Fruit fly (Drosophila melanogaster) whole organism, embryonic: ENCODE measurements around the gene Tango2.

Experiments used
- Aef1 ChIP-seq: fragments of 200-800 bp; sonication (Bioruptor generic); IDR thresholded peaks from 3 replicates; pipeline ENCODE4 v1.3.6; 2022; ENCODE audit warnings: missing biosample characterization, missing genetic modification characterization
- C15 ChIP-seq: fragments of 200-800 bp; sonication (Bioruptor generic); IDR thresholded peaks from 3 replicates; pipeline ENCODE4 v1.3.6; 2022; ENCODE audit warnings: missing biosample characterization, missing genetic modification characterization
- CG10274 ChIP-seq: fragments of 200-800 bp; sonication (Bioruptor generic); optimal IDR thresholded peaks from 3 replicates; lab custom pipeline; 2017; ENCODE audit warnings: missing biosample characterization, mild to moderate bottlenecking, missing genetic modification characterization
- CG10321 ChIP-seq: fragments of 200-800 bp; sonication (Bioruptor generic); IDR thresholded peaks from 2 replicates; pipeline ENCODE4 v1.3.6; 2022; ENCODE audit warnings: missing biosample characterization, missing genetic modification characterization
- CG15011 ChIP-seq: fragments of 200-800 bp; sonication (Bioruptor generic); optimal IDR thresholded peaks from 3 replicates; lab custom pipeline; 2018; ENCODE audit warnings: missing biosample characterization, mild to moderate bottlenecking, missing genetic modification characterization
- CG18011 ChIP-seq: fragments of 200-800 bp; sonication (Bioruptor generic); optimal IDR thresholded peaks from 2 replicates; lab custom pipeline; 2017; ENCODE audit warnings: missing biosample characterization, missing genetic modification characterization, mild to moderate bottlenecking, moderate library complexity, missing genotype
- CG2116 ChIP-seq: fragments of 200-800 bp; sonication (Bioruptor generic); optimal IDR thresholded peaks from 3 replicates; lab custom pipeline; 2018; ENCODE audit warnings: missing biosample characterization, mild to moderate bottlenecking, missing genetic modification characterization
- CG31224 ChIP-seq: fragments of 200-800 bp; sonication (Bioruptor generic); IDR thresholded peaks from 2 replicates; pipeline ENCODE4 v1.3.6; 2022; ENCODE audit warnings: missing biosample characterization, missing genetic modification characterization
- CG32532 ChIP-seq: fragments of 200-800 bp; sonication (Bioruptor generic); IDR thresholded peaks from 2 replicates; pipeline ENCODE4 v1.3.6; 2022; ENCODE audit warnings: missing biosample characterization, missing genetic modification characterization
- CG3407 ChIP-seq: fragments of 200-800 bp; sonication (Bioruptor generic); optimal IDR thresholded peaks from 2 replicates; lab custom pipeline; 2018; ENCODE audit warnings: missing biosample characterization, mild to moderate bottlenecking, missing genetic modification characterization
- CG42726 ChIP-seq: fragments of 200-800 bp; sonication (Bioruptor generic); IDR thresholded peaks from 2 replicates; pipeline ENCODE4 v1.3.6; 2022; ENCODE audit warnings: missing biosample characterization, missing genetic modification characterization; ENCODE audit not compliant: partially characterized antibody
- CG5953 ChIP-seq: fragments of 200-800 bp; sonication (Bioruptor generic); IDR thresholded peaks from 2 replicates; pipeline ENCODE4 v1.3.6; 2022; ENCODE audit warnings: missing biosample characterization, missing genetic modification characterization
- CG6791 ChIP-seq: fragments of 200-800 bp; sonication (Bioruptor generic); IDR thresholded peaks from 3 replicates; pipeline ENCODE4 v1.3.6; 2022; ENCODE audit warnings: missing biosample characterization, missing genetic modification characterization; ENCODE audit not compliant: partially characterized antibody
- CG9727 ChIP-seq: fragments of 200-800 bp; sonication (Bioruptor generic); optimal IDR thresholded peaks from 3 replicates; lab custom pipeline; 2017; ENCODE audit warnings: missing biosample characterization, mild to moderate bottlenecking, missing genetic modification characterization
- Dad ChIP-seq: fragments of 200-800 bp; sonication (Bioruptor generic); optimal IDR thresholded peaks from 3 replicates; lab custom pipeline; 2016; ENCODE audit warnings: missing biosample characterization, missing genetic modification characterization
- Dbx ChIP-seq: fragments of 200-800 bp; sonication (Bioruptor generic); IDR thresholded peaks from 3 replicates; pipeline ENCODE4 v1.3.6; 2022; ENCODE audit warnings: missing biosample characterization, missing genetic modification characterization
- Dp ChIP-seq: fragments of 200-800 bp; sonication (Bioruptor generic); optimal IDR thresholded peaks from 2 replicates; lab custom pipeline; 2018; ENCODE audit warnings: missing biosample characterization, mild to moderate bottlenecking, missing genetic modification characterization, moderate library complexity
- Drgx ChIP-seq: fragments of 200-800 bp; sonication (Bioruptor generic); IDR thresholded peaks from 2 replicates; pipeline ENCODE4 v1.3.6; 2022; ENCODE audit warnings: missing biosample characterization, missing genetic modification characterization
- E2f1 ChIP-seq: fragments of 200-800 bp; sonication (Bioruptor generic); IDR thresholded peaks from 2 replicates; pipeline ENCODE4 v1.3.6; 2022; ENCODE audit warnings: missing biosample characterization, missing genetic modification characterization
- Fer2 ChIP-seq: fragments of 200-800 bp; sonication (Bioruptor generic); optimal IDR thresholded peaks from 2 replicates; lab custom pipeline; 2018; ENCODE audit warnings: missing biosample characterization, mild to moderate bottlenecking, missing genetic modification characterization, moderate library complexity
- HLH3B ChIP-seq: fragments of 200-800 bp; sonication (Bioruptor generic); IDR thresholded peaks from 2 replicates; pipeline ENCODE4 v1.3.6; 2022; ENCODE audit warnings: missing biosample characterization, missing genetic modification characterization
- Kr ChIP-seq: fragments of 200-800 bp; sonication (Bioruptor generic); optimal IDR thresholded peaks from 2 replicates; lab custom pipeline; 2017; ENCODE audit warnings: missing biosample characterization, mild to moderate bottlenecking, missing genetic modification characterization
- Lhr ChIP-seq: fragments of 200-800 bp; sonication (Bioruptor generic); optimal IDR thresholded peaks from 3 replicates; lab custom pipeline; 2017; ENCODE audit warnings: mild to moderate bottlenecking, missing biosample characterization, missing genetic modification reagents, missing genetic modification characterization
- NC2α ChIP-seq: fragments of 200-800 bp; sonication (Bioruptor generic); optimal IDR thresholded peaks from 2 replicates; lab custom pipeline; 2016; ENCODE audit warnings: missing biosample characterization, missing genetic modification characterization
- Rx ChIP-seq: fragments of 200-800 bp; sonication (Bioruptor generic); IDR thresholded peaks from 2 replicates; pipeline ENCODE4 v1.3.6; 2022; ENCODE audit warnings: missing biosample characterization, missing genetic modification characterization
- Six4 ChIP-seq: fragments of 200-800 bp; sonication (Bioruptor generic); optimal IDR thresholded peaks from 2 replicates; lab custom pipeline; 2016; ENCODE audit warnings: missing biosample characterization, missing genetic modification characterization
- Usf ChIP-seq: fragments of 200-800 bp; sonication (Bioruptor generic); optimal IDR thresholded peaks from 2 replicates; lab custom pipeline; 2017; ENCODE audit warnings: missing genotype, missing biosample characterization, missing genetic modification characterization
- ab ChIP-seq: fragments of 200-800 bp; sonication (Bioruptor generic); optimal IDR thresholded peaks from 2 replicates; lab custom pipeline; 2016; ENCODE audit warnings: missing biosample characterization, missing genetic modification characterization
- ap ChIP-seq: fragments of 200-800 bp; sonication (Bioruptor generic); IDR thresholded peaks from 2 replicates; pipeline ENCODE4 v1.3.6; 2022; ENCODE audit warnings: missing biosample characterization, missing genetic modification characterization
- ato ChIP-seq: fragments of 200-800 bp; sonication (Bioruptor generic); IDR thresholded peaks from 2 replicates; pipeline ENCODE4 v1.3.6; 2022; ENCODE audit warnings: missing biosample characterization, missing genetic modification characterization; ENCODE audit not compliant: partially characterized antibody
- dimm ChIP-seq: fragments of 200-800 bp; sonication (Bioruptor generic); IDR thresholded peaks from 2 replicates; pipeline ENCODE4 v1.3.6; 2022; ENCODE audit warnings: missing biosample characterization, missing genetic modification characterization
- dmrt11E ChIP-seq: fragments of 200-800 bp; sonication (Bioruptor generic); optimal IDR thresholded peaks from 3 replicates; lab custom pipeline; 2018; ENCODE audit warnings: missing biosample characterization, mild to moderate bottlenecking, missing genetic modification characterization, moderate library complexity
- eyg ChIP-seq: fragments of 200-800 bp; sonication (Bioruptor generic); optimal IDR thresholded peaks from 3 replicates; lab custom pipeline; 2016; ENCODE audit warnings: missing biosample characterization, missing genetic modification characterization
- fd64A ChIP-seq: fragments of 200-800 bp; sonication (Bioruptor generic); optimal IDR thresholded peaks from 3 replicates; lab custom pipeline; 2018; ENCODE audit warnings: missing biosample characterization, mild to moderate bottlenecking, missing genetic modification characterization
- gcm ChIP-seq: fragments of 200-800 bp; sonication (Bioruptor generic); optimal IDR thresholded peaks from 2 replicates; lab custom pipeline; 2019; ENCODE audit warnings: missing biosample characterization, mild to moderate bottlenecking, missing genetic modification characterization, moderate library complexity
- gro ChIP-seq: fragments of 200-800 bp; sonication (Bioruptor generic); optimal IDR thresholded peaks from 2 replicates; lab custom pipeline; 2016; ENCODE audit warnings: missing biosample characterization, missing genetic modification characterization
- ham ChIP-seq: fragments of 200-800 bp; sonication (Bioruptor generic); IDR thresholded peaks from 2 replicates; pipeline ENCODE4 v1.3.6; 2022; ENCODE audit warnings: missing biosample characterization, missing genetic modification characterization
- hb ChIP-seq: fragments of 200-800 bp; sonication (Bioruptor generic); IDR thresholded peaks from 3 replicates; pipeline ENCODE4 v1.3.6; 2022; ENCODE audit warnings: missing biosample characterization, missing genetic modification characterization; ENCODE audit not compliant: partially characterized antibody
- hth ChIP-seq: fragments of >200 bp; optimal IDR thresholded peaks from 2 replicates; lab custom pipeline; 2017; ENCODE audit warnings: inconsistent platforms
- jigr1 ChIP-seq: fragments of 200-800 bp; sonication (Bioruptor generic); IDR thresholded peaks from 3 replicates; pipeline ENCODE4 v1.3.6; 2022; ENCODE audit warnings: missing biosample characterization, missing genetic modification characterization
- nerfin-2 ChIP-seq: fragments of 200-800 bp; sonication (Bioruptor generic); IDR thresholded peaks from 2 replicates; pipeline ENCODE4 v1.3.6; 2022; ENCODE audit warnings: missing biosample characterization, missing genetic modification characterization; ENCODE audit not compliant: partially characterized antibody
- pan ChIP-seq, 4 experiments: fragments of >200 bp in 3 of 4; fragments of 200-800 bp in 1 of 4; sonication (Bioruptor generic) in 1 of 4; optimal IDR thresholded peaks in 3 of 4; IDR thresholded peaks in 1 of 4; 2 replicates each; pipeline versions ENCODE4 v1.3.6 to Lab custom; 2017 to 2022; ENCODE audit warnings: missing biosample characterization in 2 of 4, missing genetic modification characterization in 2 of 4, mixed read lengths in 1 of 4
- rib ChIP-seq: fragments of 200-800 bp; sonication (Bioruptor generic); IDR thresholded peaks from 2 replicates; pipeline ENCODE4 v1.3.6; 2022; ENCODE audit warnings: missing biosample characterization, missing genetic modification characterization
- sim ChIP-seq: fragments of 200-800 bp; sonication (Bioruptor generic); IDR thresholded peaks from 2 replicates; pipeline ENCODE4 v1.3.6; 2022; ENCODE audit warnings: missing biosample characterization, missing genetic modification characterization
- so ChIP-seq: fragments of 200-800 bp; sonication (Bioruptor generic); IDR thresholded peaks from 3 replicates; pipeline ENCODE4 v1.3.6; 2022; ENCODE audit warnings: missing biosample characterization, missing genetic modification characterization
- sr ChIP-seq: fragments of 200-800 bp; sonication (Bioruptor generic); IDR thresholded peaks from 3 replicates; pipeline ENCODE4 v1.3.6; 2022; ENCODE audit warnings: missing biosample characterization, missing genetic modification characterization
- tna ChIP-seq: fragments of 200-800 bp; sonication (Bioruptor generic); IDR thresholded peaks from 2 replicates; pipeline ENCODE4 v1.3.6; 2022; ENCODE audit warnings: missing biosample characterization, missing genetic modification characterization; ENCODE audit not compliant: partially characterized antibody
- tup ChIP-seq: fragments of 200-800 bp; sonication (Bioruptor generic); optimal IDR thresholded peaks from 2 replicates; lab custom pipeline; 2016; ENCODE audit warnings: missing biosample characterization, mild to moderate bottlenecking, missing genetic modification characterization, moderate library complexity
- tx ChIP-seq: fragments of 200-800 bp; sonication (Bioruptor generic); optimal IDR thresholded peaks from 2 replicates; lab custom pipeline; 2016; ENCODE audit warnings: missing biosample characterization, missing genetic modification characterization
- unpg ChIP-seq: fragments of 200-800 bp; sonication (Bioruptor generic); optimal IDR thresholded peaks from 3 replicates; lab custom pipeline; 2018; ENCODE audit warnings: missing biosample characterization, mild to moderate bottlenecking, missing genetic modification characterization, moderate library complexity
- zfh2 ChIP-seq: fragments of 200-800 bp; sonication (Bioruptor generic); optimal IDR thresholded peaks from 2 replicates; lab custom pipeline; 2016; ENCODE audit warnings: missing biosample characterization, missing genetic modification characterization

Tango2 gene

dm6 chrX:13625888-13626578, 9.2 kb downstream of the Tango2 start (continued):
- TF ChIP-seq CG6791 (GFP tag; lab: Robert Waterston, UW) = no peak
- TF ChIP-seq rib (GFP tag; lab: Robert Waterston, UW) = no peak; the same call in 1 of the 2 replicates
- TF ChIP-seq tna (GFP tag; lab: Robert Waterston, UW) = no peak
- no peak for TF ChIP-seq Aef1 (GFP tag; lab: Robert Waterston, UW)
- no peak for TF ChIP-seq Six4 (GFP tag; lab: Kevin White, UChicago)
- no peak for TF ChIP-seq gro (GFP tag; lab: Kevin White, UChicago)
- TF ChIP-seq CG42726 (GFP tag; lab: Robert Waterston, UW) = no peak
- TF ChIP-seq Dbx (GFP tag; lab: Robert Waterston, UW) = peak; percentile 20; the same call in 1 of the 3 replicates
- TF ChIP-seq tup = no peak
- no peak for TF ChIP-seq E2f1 (GFP tag; lab: Robert Waterston, UW)
- no peak for TF ChIP-seq Dad (GFP tag; lab: Kevin White, UChicago)
- TF ChIP-seq ap (GFP tag; lab: Robert Waterston, UW) = no peak
- no peak for TF ChIP-seq CG10274
- no peak for TF ChIP-seq sim (GFP tag; lab: Robert Waterston, UW)
- no peak for TF ChIP-seq CG3407 (GFP tag; lab: Kevin White, UChicago)
- no peak for TF ChIP-seq jigr1 (GFP tag; lab: Robert Waterston, UW)
- peak; percentile 64 for TF ChIP-seq CG15011 (GFP tag; lab: Kevin White, UChicago)
- TF ChIP-seq sr (GFP tag; lab: Robert Waterston, UW) = peak; percentile 89
- no peak for TF ChIP-seq Lhr (GFP tag; lab: Kevin White, UChicago)
- TF ChIP-seq CG18011 = no peak
- TF ChIP-seq nerfin-2 = no peak
- TF ChIP-seq Dp (GFP tag; lab: Kevin White, UChicago) = no peak
- TF ChIP-seq hth (lab: Kevin White, UChicago) = no peak
- no peak for TF ChIP-seq CG31224 (GFP tag; lab: Robert Waterston, UW)
- no peak for TF ChIP-seq C15 (GFP tag; lab: Robert Waterston, UW)
- no peak for TF ChIP-seq CG32532 (GFP tag; lab: Robert Waterston, UW)
- no peak for TF ChIP-seq HLH3B (GFP tag; lab: Robert Waterston, UW)
- TF ChIP-seq gcm (GFP tag; lab: Kevin White, UChicago) = no peak
- no peak for TF ChIP-seq CG2116 (GFP tag; lab: Kevin White, UChicago)
- TF ChIP-seq NC2α = no peak
- peak; percentile 64 for TF ChIP-seq Fer2
- TF ChIP-seq CG10321 (GFP tag; lab: Robert Waterston, UW) = no peak
- TF ChIP-seq Drgx (GFP tag; lab: Robert Waterston, UW) = no peak
- TF ChIP-seq hb (GFP tag; lab: Robert Waterston, UW) = no peak
- TF ChIP-seq unpg (GFP tag; lab: Kevin White, UChicago) = no peak
- TF ChIP-seq dmrt11E (tag; lab: Kevin White, UChicago) = peak; percentile 14
- TF ChIP-seq tx = no peak
- TF ChIP-seq ham (GFP tag; lab: Robert Waterston, UW) = no peak
- TF ChIP-seq Usf = no peak
- TF ChIP-seq eyg (GFP tag; lab: Kevin White, UChicago) = no peak
- TF ChIP-seq Rx = no peak
- no peak for TF ChIP-seq Kr
- TF ChIP-seq zfh2 (GFP tag; lab: Kevin White, UChicago) = no peak
- TF ChIP-seq CG5953 (GFP tag; lab: Robert Waterston, UW) = no peak
- TF ChIP-seq fd64A (GFP tag; lab: Kevin White, UChicago) = no peak
- no peak for TF ChIP-seq pan (optimal IDR thresholded peaks at IDR 0.05; lab: Kevin White, UChicago)
- TF ChIP-seq pan (GFP tag; optimal IDR thresholded peaks at IDR 0.05 in 1 of 2, IDR thresholded peaks at IDR 0.05 in 1 of 2) = no peak
- no peak for TF ChIP-seq so (GFP tag; lab: Robert Waterston, UW)
- TF ChIP-seq ab (GFP tag; lab: Kevin White, UChicago) = no peak
- no peak for TF ChIP-seq dimm (GFP tag; lab: Robert Waterston, UW)
- TF ChIP-seq CG9727 (GFP tag; lab: Kevin White, UChicago) = no peak
- TF ChIP-seq ato (GFP tag; lab: Robert Waterston, UW) = no peak
